Worm (Caenorhabditis elegans) whole organism, early embryonic: Measurements from ENCODE around the gene picd-1.
A peak's percentile ranks its signal among the peaks of the same experiment; 100 is the strongest.

ENCODE experiments used
- B0310.2 ChIP-seq: sonication (generic microtip); optimal IDR thresholded peaks from 2 replicates; lab custom pipeline; 2016; ENCODE audit warnings: mild to moderate bottlenecking, missing genetic modification characterization, missing compliant biosample characterization
- F13C5.2 ChIP-seq: sonication (generic microtip); optimal IDR thresholded peaks from 2 replicates; lab custom pipeline; 2017; ENCODE audit warnings: mild to moderate bottlenecking, missing genetic modification characterization, inconsistent platforms, missing compliant biosample characterization
- aly-1 ChIP-seq: sonication (generic microtip); optimal IDR thresholded peaks from 2 replicates; lab custom pipeline; 2016; ENCODE audit warnings: missing genetic modification characterization, missing compliant biosample characterization
- ama-1 ChIP-seq: fragments of 150-350 bp; optimal IDR thresholded peaks from 2 replicates; lab custom pipeline; 2014
- ceh-13 ChIP-seq: fragments of 200-800 bp; sonication (Bioruptor generic); optimal IDR thresholded peaks from 2 replicates; lab custom pipeline; 2018; ENCODE audit warnings: mild to moderate bottlenecking, missing genetic modification characterization, missing compliant biosample characterization
- ceh-36 ChIP-seq: sonication (generic microtip); optimal IDR thresholded peaks from 2 replicates; lab custom pipeline; 2016; ENCODE audit warnings: missing genetic modification characterization, inconsistent platforms, missing compliant biosample characterization
- ets-7 ChIP-seq: sonication (generic microtip); optimal IDR thresholded peaks from 2 replicates; lab custom pipeline; 2016; ENCODE audit warnings: missing genotype, missing genetic modification characterization, missing compliant biosample characterization
- flt-1 ChIP-seq: fragments of 200-800 bp; sonication (Bioruptor generic); IDR thresholded peaks from 2 replicates; pipeline ENCODE4 v1.3.6; 2022; ENCODE audit warnings: missing genetic modification characterization, missing compliant biosample characterization
- hmbx-1 ChIP-seq: sonication (generic microtip); optimal IDR thresholded peaks from 2 replicates; lab custom pipeline; 2016; ENCODE audit warnings: mild to moderate bottlenecking, missing genetic modification characterization, missing compliant biosample characterization
- hmg-4 ChIP-seq: fragments of 200-800 bp; sonication (Bioruptor generic); optimal IDR thresholded peaks from 2 replicates; lab custom pipeline; 2018; ENCODE audit warnings: mild to moderate bottlenecking, missing genetic modification characterization, missing compliant biosample characterization
- hnd-1 ChIP-seq: sonication (generic microtip); optimal IDR thresholded peaks from 2 replicates; lab custom pipeline; 2016; ENCODE audit warnings: missing genetic modification characterization, missing compliant biosample characterization
- pes-1 ChIP-seq: fragments of 200-800 bp; sonication (Bioruptor generic); IDR thresholded peaks from 2 replicates; pipeline ENCODE4 v1.3.6; 2022; ENCODE audit warnings: missing genetic modification reagents, missing genetic modification characterization, missing compliant biosample characterization
- scrt-1 ChIP-seq: fragments of 200-800 bp; sonication (Bioruptor generic); IDR thresholded peaks from 2 replicates; pipeline ENCODE4 v1.3.6; 2022; ENCODE audit warnings: missing genetic modification characterization, missing compliant biosample characterization
- sea-1 ChIP-seq: fragments of 200-800 bp; sonication (Bioruptor generic); conservative IDR thresholded peaks from 2 replicates; pipeline ENCODE4 v1.3.6; 2022; ENCODE audit warnings: missing genetic modification characterization, missing compliant biosample characterization
- tbx-11 ChIP-seq: fragments of 200-800 bp; sonication (Bioruptor generic); IDR thresholded peaks from 2 replicates; pipeline ENCODE4 v1.3.6; 2022; ENCODE audit warnings: missing genetic modification characterization, missing compliant biosample characterization
- tbx-37 ChIP-seq: fragments of 200-800 bp; sonication (Bioruptor generic); conservative IDR thresholded peaks from 2 replicates; pipeline ENCODE4 v1.3.6; 2022; ENCODE audit warnings: missing genetic modification reagents, missing genetic modification characterization, missing compliant biosample characterization
- tra-4 ChIP-seq: sonication (generic microtip); optimal IDR thresholded peaks from 2 replicates; lab custom pipeline; 2017; ENCODE audit warnings: missing genetic modification characterization, missing compliant biosample characterization

The picd-1 gene

DNA sequence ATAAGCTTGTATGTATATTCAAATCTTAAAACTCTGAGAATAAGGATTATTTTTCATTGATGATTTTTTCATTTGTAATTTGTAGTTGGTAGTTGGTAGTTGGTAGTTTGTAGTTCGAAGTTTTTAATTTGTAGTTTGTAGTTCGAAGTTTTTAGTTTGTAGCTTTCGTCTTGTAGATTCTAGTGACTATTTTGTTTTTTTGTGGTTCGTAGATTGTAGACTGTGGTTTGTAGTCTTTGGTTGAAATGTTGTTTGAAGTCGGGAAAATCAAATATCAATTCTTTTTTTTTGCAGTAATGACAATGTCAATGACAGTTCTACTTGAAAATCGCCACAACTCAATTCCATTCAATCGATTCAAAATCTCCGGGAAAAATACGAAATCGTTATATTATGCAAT is 41.1 kb downstream of the picd-1 start:
- TF ChIP-seq B0310.2 (no peak), ama-1 (lab: Kevin White, UChicago) (no peak), tbx-37 (GFP tag; lab: Robert Waterston, UW) (no peak), tra-4 (no peak), tbx-11 (GFP tag; lab: Robert Waterston, UW) (no peak), ceh-36 (tag; lab: Kevin White, UChicago) (no peak), ets-7 (tag; lab: Kevin White, UChicago) (no peak), scrt-1 (no peak), pes-1 (GFP tag; lab: Robert Waterston, UW) (no peak), sea-1 (GFP tag; lab: Robert Waterston, UW) (no peak), hmg-4 (no peak), aly-1 (tag; lab: Kevin White, UChicago) (no peak), F13C5.2 (tag; lab: Kevin White, UChicago) (no peak), hnd-1 (tag; lab: Kevin White, UChicago) (no peak), flt-1 (GFP tag; lab: Robert Waterston, UW) (no peak), ceh-13 (GFP tag; lab: Kevin White, UChicago) (no peak)

DNA sequence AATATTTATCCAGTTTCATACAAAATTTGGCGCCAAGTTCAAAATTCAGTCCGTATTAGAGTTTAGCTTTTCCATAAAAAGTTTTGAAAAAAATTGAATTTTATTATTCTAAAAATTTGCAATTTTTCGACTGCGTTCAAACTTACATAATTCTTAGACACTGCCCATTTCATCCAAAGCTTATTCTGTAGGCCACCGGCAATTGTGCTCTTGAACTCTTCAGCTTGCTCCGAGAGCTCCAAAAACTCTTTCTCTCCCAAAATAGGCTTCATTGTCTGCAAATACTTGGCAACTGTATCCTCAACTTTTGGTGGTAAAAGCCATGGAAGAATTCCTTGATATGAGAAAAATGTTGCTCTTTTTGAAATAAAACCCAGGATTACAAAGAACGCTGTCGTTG is 45.4 kb downstream of the picd-1 start:
- no peak for TF ChIP-seq scrt-1

- no peak for TF ChIP-seq flt-1 (GFP tag; lab: Robert Waterston, UW)
- TF ChIP-seq ets-7 (tag; lab: Kevin White, UChicago) = no peak
- TF ChIP-seq tra-4 = no peak
- no peak for TF ChIP-seq sea-1 (GFP tag; lab: Robert Waterston, UW)
- TF ChIP-seq hmbx-1 (tag; lab: Kevin White, UChicago) = no peak
- TF ChIP-seq aly-1 (tag; lab: Kevin White, UChicago) = no peak
- no peak for TF ChIP-seq scrt-1
- TF ChIP-seq ceh-13 (GFP tag; lab: Kevin White, UChicago) = no peak
- TF ChIP-seq tbx-37 (GFP tag; lab: Robert Waterston, UW) = no peak
- TF ChIP-seq hnd-1 (tag; lab: Kevin White, UChicago) = no peak
Observed at ce11 chrV:151310-151709, 46.7 kb downstream of the picd-1 start, which contains the start of gene W03F9.4. W03F9.4 (minus strand) TSS chrV:151388.

- no peak for TF ChIP-seq B0310.2
- TF ChIP-seq pes-1 (GFP tag; lab: Robert Waterston, UW) = peak; percentile 47; the same call in 1 of the 2 replicates
- peak; percentile 66 for TF ChIP-seq hmg-4
- peak; percentile 14 for TF ChIP-seq F13C5.2 (tag; lab: Kevin White, UChicago)
- no peak for TF ChIP-seq tra-4
Observed at ce11 chrV:152156-152555, 47.5 kb downstream of the picd-1 start.

DNA sequence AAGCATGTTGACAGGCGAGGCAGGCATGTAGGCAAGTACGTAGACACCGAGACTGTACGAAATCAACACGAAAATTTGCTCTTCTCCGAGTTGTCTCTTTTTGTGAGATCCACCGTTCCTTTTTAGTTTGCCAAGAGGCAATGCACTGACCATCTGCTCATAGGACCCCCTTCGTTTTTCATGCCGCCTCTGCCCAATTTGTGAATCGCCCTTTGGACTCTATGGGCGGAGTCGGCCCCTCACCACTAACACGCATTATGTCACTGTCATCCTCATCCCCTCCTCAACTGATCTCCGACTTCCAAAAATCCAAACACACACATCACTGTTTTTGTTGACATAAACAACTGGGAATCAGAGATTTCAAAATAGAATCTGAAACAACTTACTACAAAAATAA is 49.2 kb downstream of the picd-1 start:
- TF ChIP-seq hmg-4 (peak; percentile 65), hmbx-1 (tag; lab: Kevin White, UChicago) (no peak), aly-1 (tag; lab: Kevin White, UChicago) (peak; percentile 22)

DNA sequence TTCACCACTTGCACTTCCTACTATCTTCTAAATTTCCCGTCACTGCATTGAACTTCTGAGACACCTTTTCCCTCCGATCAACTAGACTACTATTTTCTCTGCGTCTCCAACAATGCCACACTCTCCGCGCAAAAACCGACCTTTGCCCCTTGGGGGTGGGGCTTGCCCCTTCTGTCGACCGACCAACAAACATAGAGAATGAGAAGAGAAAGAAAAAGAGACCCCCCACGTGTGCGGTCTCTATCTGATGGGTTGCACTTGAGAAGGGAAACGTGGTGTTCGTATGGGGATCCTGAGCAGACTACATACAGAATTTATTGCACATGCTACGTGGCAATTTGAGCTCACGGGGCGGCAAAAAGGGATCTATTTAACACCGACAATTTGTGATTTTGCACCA is 50.6 kb downstream of the picd-1 start:
- no peak for TF ChIP-seq B0310.2
- TF ChIP-seq scrt-1 = peak; percentile 61; the same call in 1 of the 2 replicates
- peak; percentile 45 for TF ChIP-seq aly-1 (tag; lab: Kevin White, UChicago)
- TF ChIP-seq pes-1 (GFP tag; lab: Robert Waterston, UW) = peak; percentile 30; the same call in 1 of the 2 replicates
- no peak for TF ChIP-seq tbx-37 (GFP tag; lab: Robert Waterston, UW)
- no peak for TF ChIP-seq tra-4
- peak; percentile 41; the same call in 1 of the 2 replicates for TF ChIP-seq tbx-11 (GFP tag; lab: Robert Waterston, UW)
- TF ChIP-seq hmg-4 = peak; percentile 80
- no peak for TF ChIP-seq F13C5.2 (tag; lab: Kevin White, UChicago)
- TF ChIP-seq ceh-36 (tag; lab: Kevin White, UChicago) = no peak
- no peak for TF ChIP-seq hmbx-1 (tag; lab: Kevin White, UChicago)
- no peak for TF ChIP-seq ets-7 (tag; lab: Kevin White, UChicago)
- TF ChIP-seq sea-1 (GFP tag; lab: Robert Waterston, UW) = no peak

DNA sequence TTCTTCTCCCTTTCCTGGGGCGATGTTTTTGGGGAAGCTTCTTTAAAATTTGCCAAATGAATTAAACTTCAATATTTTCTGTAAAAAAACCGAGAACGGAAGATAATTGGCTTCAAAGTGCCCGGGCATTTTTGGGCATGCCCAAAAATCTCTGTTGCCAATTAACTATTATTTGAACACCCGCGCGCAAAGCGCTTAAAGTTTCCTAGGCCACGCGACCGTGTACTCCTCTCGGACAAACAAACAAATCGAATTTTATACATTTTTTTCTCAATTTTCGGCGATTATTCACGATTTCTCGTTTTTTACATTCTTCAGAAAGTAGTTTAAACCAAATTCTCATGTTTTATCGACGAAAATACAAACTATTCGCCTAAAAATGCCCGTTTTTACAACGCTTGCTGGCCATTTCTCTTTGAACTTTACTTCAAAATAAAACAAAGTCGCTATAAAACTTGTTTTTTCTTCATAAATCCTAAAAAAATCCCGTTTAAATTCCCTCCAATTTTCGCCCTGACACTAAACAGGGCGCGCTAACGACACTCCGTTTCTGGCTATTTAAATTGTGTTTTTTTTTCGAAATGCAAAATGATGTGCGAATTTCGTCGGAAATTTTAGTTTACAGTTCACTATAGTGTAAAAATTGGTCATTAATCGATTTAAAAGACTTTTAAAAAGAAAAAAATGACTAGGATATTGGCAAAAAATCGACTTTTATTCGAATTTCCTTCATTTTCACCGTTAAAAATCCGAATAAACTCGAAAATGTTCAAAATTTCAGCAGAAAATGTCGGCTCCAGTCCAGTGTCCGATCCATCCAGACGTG is 51.6 kb downstream of the picd-1 start, which contains the start of gene ttb-1:
Gene ttb-1 (plus strand): TSS at position 776 of the 826 bp plus-strand sequence.
- TF ChIP-seq sea-1 (GFP tag; lab: Robert Waterston, UW) (0 out of 2 replicates have a peak, but pooled peaks have one; percentile 19), pes-1 (GFP tag; lab: Robert Waterston, UW) (peak; percentile 68), tbx-37 (GFP tag; lab: Robert Waterston, UW) (peak; percentile 53), ets-7 (tag; lab: Kevin White, UChicago) (no peak), scrt-1 (no peak)

DNA sequence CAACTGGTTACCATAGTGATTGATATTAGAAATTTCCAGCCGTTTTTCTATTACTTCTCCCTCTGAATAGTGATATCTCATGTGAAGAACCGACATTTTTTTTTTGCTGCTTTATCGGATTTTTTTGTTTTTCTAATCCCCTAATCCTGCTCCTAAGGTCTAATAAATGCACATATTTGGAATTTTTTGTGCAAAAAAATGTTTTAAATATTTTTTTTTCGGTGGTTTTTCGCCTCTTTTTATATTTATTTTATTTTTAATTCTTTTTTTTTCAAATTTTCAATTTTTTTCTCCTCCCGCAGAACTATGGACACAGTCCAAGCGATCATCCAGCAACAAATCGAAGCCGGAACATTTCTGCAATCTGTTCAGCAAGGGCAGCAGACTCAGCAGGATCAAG is 62.1 kb downstream of the picd-1 start, which contains the start of gene Y108G3AL.2:
Gene Y108G3AL.2 (plus strand): TSS at position 301 of the 400 bp plus-strand sequence.
- no peak for TF ChIP-seq scrt-1
- TF ChIP-seq ceh-36 (tag; lab: Kevin White, UChicago) = peak; percentile 14
